Fruit fly (Drosophila melanogaster) whole organism, embryonic: ENCODE results near the gene Lim3.

Source experiments
- Atf6 ChIP-seq: fragments of 200-800 bp; sonication (Bioruptor generic); IDR thresholded peaks from 2 replicates; pipeline ENCODE4 v1.3.6; 2022; ENCODE audit warnings: missing biosample characterization, missing genetic modification characterization
- BtbVII ChIP-seq: fragments of 200-800 bp; sonication (Bioruptor generic); optimal IDR thresholded peaks from 3 replicates; lab custom pipeline; 2017; ENCODE audit warnings: missing biosample characterization, mild to moderate bottlenecking, missing genetic modification characterization
- Bteb2 ChIP-seq: fragments of 200-800 bp; sonication (Bioruptor generic); optimal IDR thresholded peaks from 2 replicates; lab custom pipeline; 2016; ENCODE audit warnings: missing biosample characterization, missing genetic modification characterization
- CG1024 ChIP-seq: fragments of 200-800 bp; sonication (Bioruptor generic); IDR thresholded peaks from 2 replicates; pipeline ENCODE4 v1.3.6; 2022; ENCODE audit warnings: missing biosample characterization, missing genetic modification characterization
- CG11093 ChIP-seq: fragments of 200-800 bp; sonication (Bioruptor generic); IDR thresholded peaks from 3 replicates; pipeline ENCODE4 v1.3.6; 2022; ENCODE audit warnings: missing biosample characterization, missing genetic modification characterization
- CG1233 ChIP-seq: fragments of 200-800 bp; sonication (Bioruptor generic); optimal IDR thresholded peaks from 4 replicates; lab custom pipeline; 2018; ENCODE audit warnings: missing biosample characterization, mild to moderate bottlenecking, missing genetic modification characterization
- CG12942 ChIP-seq: fragments of 200-800 bp; sonication (Bioruptor generic); optimal IDR thresholded peaks from 3 replicates; lab custom pipeline; 2016; ENCODE audit warnings: missing biosample characterization, missing genetic modification characterization
- CG13287 ChIP-seq: fragments of 200-800 bp; sonication (Bioruptor generic); IDR thresholded peaks from 2 replicates; pipeline ENCODE4 v1.3.6; 2022; ENCODE audit warnings: missing biosample characterization, missing genetic modification characterization; ENCODE audit not compliant: partially characterized antibody
- CG13775 ChIP-seq: fragments of 200-800 bp; sonication (Bioruptor generic); optimal IDR thresholded peaks from 3 replicates; lab custom pipeline; 2017; ENCODE audit warnings: missing biosample characterization, mild to moderate bottlenecking, missing genetic modification characterization
- CG14860 ChIP-seq: fragments of 200-800 bp; sonication (Bioruptor generic); IDR thresholded peaks from 3 replicates; pipeline ENCODE4 v1.3.6; 2022; ENCODE audit warnings: missing biosample characterization, missing genetic modification characterization; ENCODE audit not compliant: partially characterized antibody
- CG15073 ChIP-seq: fragments of 200-800 bp; sonication (Bioruptor generic); optimal IDR thresholded peaks from 2 replicates; lab custom pipeline; 2016; ENCODE audit warnings: missing biosample characterization, missing genetic modification characterization
- CG16779 ChIP-seq: fragments of 200-800 bp; sonication (Bioruptor generic); IDR thresholded peaks from 2 replicates; pipeline ENCODE4 v1.3.6; 2022; ENCODE audit warnings: missing biosample characterization, missing genetic modification characterization
- CG2199 ChIP-seq: fragments of 200-800 bp; sonication (Bioruptor generic); IDR thresholded peaks from 3 replicates; pipeline ENCODE4 v1.3.6; 2022; ENCODE audit warnings: missing biosample characterization, missing genetic modification characterization
- CG2712 ChIP-seq: fragments of 200-800 bp; optimal IDR thresholded peaks from 3 replicates; lab custom pipeline; 2019; ENCODE audit warnings: missing biosample characterization, mild to moderate bottlenecking, missing genetic modification characterization, moderate library complexity
- CG3163 ChIP-seq: fragments of 200-800 bp; sonication (Bioruptor generic); optimal IDR thresholded peaks from 3 replicates; lab custom pipeline; 2016; ENCODE audit warnings: missing biosample characterization, missing genetic modification characterization
- CG32532 ChIP-seq: fragments of 200-800 bp; sonication (Bioruptor generic); IDR thresholded peaks from 2 replicates; pipeline ENCODE4 v1.3.6; 2022; ENCODE audit warnings: missing biosample characterization, missing genetic modification characterization
- CG33557 ChIP-seq: fragments of 200-800 bp; sonication (Bioruptor generic); optimal IDR thresholded peaks from 2 replicates; lab custom pipeline; 2019; ENCODE audit warnings: missing biosample characterization, mild to moderate bottlenecking, missing genetic modification characterization, moderate library complexity
- CG4617 ChIP-seq: fragments of 200-800 bp; sonication (Bioruptor generic); optimal IDR thresholded peaks from 3 replicates; lab custom pipeline; 2016; ENCODE audit warnings: missing biosample characterization, missing genetic modification characterization, borderline replicate concordance
- CG5180 ChIP-seq: fragments of 200-800 bp; sonication (Bioruptor generic); optimal IDR thresholded peaks from 3 replicates; lab custom pipeline; 2017; ENCODE audit warnings: missing biosample characterization, missing genetic modification characterization, mild to moderate bottlenecking, moderate library complexity, missing genetic modification reagents
- CG7786 ChIP-seq: fragments of 200-800 bp; sonication (Bioruptor generic); optimal IDR thresholded peaks from 2 replicates; lab custom pipeline; 2016; ENCODE audit warnings: missing biosample characterization, missing genetic modification characterization
- CG8765 ChIP-seq: fragments of 200-800 bp; sonication (Bioruptor generic); IDR thresholded peaks from 2 replicates; pipeline ENCODE4 v1.3.6; 2022; ENCODE audit warnings: missing biosample characterization, missing genetic modification characterization
- Camta ChIP-seq: fragments of 200-800 bp; sonication (Bioruptor generic); optimal IDR thresholded peaks from 2 replicates; lab custom pipeline; 2016; ENCODE audit warnings: missing biosample characterization, missing genetic modification characterization
- Dfd ChIP-seq, 2 experiments: fragments of >200 bp; optimal IDR thresholded peaks; 2 replicates each; lab custom pipeline; 2017; ENCODE audit warnings: missing biosample characterization in 2 of 2, missing genetic modification characterization in 2 of 2
- E2f2 ChIP-seq: fragments of 200-800 bp; sonication (Bioruptor generic); IDR thresholded peaks from 2 replicates; pipeline ENCODE4 v1.3.6; 2022; ENCODE audit warnings: missing biosample characterization, missing genetic modification characterization
- Ets65A ChIP-seq: fragments of 200-800 bp; sonication (Bioruptor generic); peaks from one replicate; lab custom pipeline; 2016; ENCODE audit warnings: missing biosample characterization, missing genetic modification characterization
- H2.0 ChIP-seq: fragments of 200-800 bp; sonication (Bioruptor generic); IDR thresholded peaks from 2 replicates; pipeline ENCODE4 v1.3.6; 2022; ENCODE audit warnings: missing biosample characterization, missing genetic modification characterization
- HLH54F ChIP-seq: fragments of 200-800 bp; sonication (Bioruptor generic); optimal IDR thresholded peaks from 3 replicates; lab custom pipeline; 2016; ENCODE audit warnings: missing biosample characterization, missing genetic modification characterization
- HLHmδ ChIP-seq: fragments of 200-800 bp; sonication (Bioruptor generic); optimal IDR thresholded peaks from 2 replicates; lab custom pipeline; 2018; ENCODE audit warnings: missing biosample characterization, mild to moderate bottlenecking, missing genetic modification characterization, moderate library complexity
- Hand ChIP-seq: fragments of 200-800 bp; sonication (Bioruptor generic); optimal IDR thresholded peaks from 2 replicates; lab custom pipeline; 2017; ENCODE audit warnings: mild to moderate bottlenecking, missing biosample characterization, missing genetic modification reagents, missing genetic modification characterization
- Hr78 ChIP-seq, 2 experiments: fragments of 200-800 bp in 1 of 2; fragments of >200 bp in 1 of 2; sonication (Bioruptor generic) in 1 of 2; optimal IDR thresholded peaks; 2 replicates each; lab custom pipeline; 2017 to 2019; ENCODE audit warnings: missing biosample characterization in 2 of 2, missing genetic modification characterization in 2 of 2, mild to moderate bottlenecking in 1 of 2, moderate library complexity in 1 of 2
- NFAT ChIP-seq: fragments of 200-800 bp; sonication (Bioruptor generic); IDR thresholded peaks from 2 replicates; pipeline ENCODE4 v1.3.6; 2022; ENCODE audit warnings: missing biosample characterization, missing genetic modification characterization
- Oaz ChIP-seq: fragments of 200-800 bp; sonication (Bioruptor generic); IDR thresholded peaks from 2 replicates; pipeline ENCODE4 v1.3.6; 2022; ENCODE audit warnings: missing biosample characterization, missing genetic modification characterization
- PHDP ChIP-seq: fragments of 200-800 bp; sonication (Bioruptor generic); optimal IDR thresholded peaks from 3 replicates; lab custom pipeline; 2018; ENCODE audit warnings: missing biosample characterization, mild to moderate bottlenecking, missing genetic modification characterization, moderate library complexity
- al ChIP-seq: fragments of 200-800 bp; sonication (Bioruptor generic); IDR thresholded peaks from 2 replicates; pipeline ENCODE4 v1.3.6; 2022; ENCODE audit warnings: missing biosample characterization, missing genetic modification characterization
- ara ChIP-seq: fragments of 200-800 bp; sonication (Bioruptor generic); IDR thresholded peaks from 2 replicates; pipeline ENCODE4 v1.3.6; 2022; ENCODE audit warnings: missing biosample characterization, missing genetic modification characterization
- br ChIP-seq: fragments of >200 bp; optimal IDR thresholded peaks from 2 replicates; lab custom pipeline; 2017
- cwo ChIP-seq: fragments of 200-800 bp; sonication (Bioruptor generic); optimal IDR thresholded peaks from 3 replicates; lab custom pipeline; 2017; ENCODE audit warnings: missing biosample characterization, missing genetic modification characterization, mild to moderate bottlenecking, moderate library complexity, missing genetic modification reagents
- dati ChIP-seq: fragments of 200-800 bp; sonication (Bioruptor generic); IDR thresholded peaks from 2 replicates; pipeline ENCODE4 v1.3.6; 2022; ENCODE audit warnings: missing biosample characterization, missing genetic modification characterization
- fu2 ChIP-seq: fragments of 200-800 bp; sonication (Bioruptor generic); optimal IDR thresholded peaks from 2 replicates; lab custom pipeline; 2016; ENCODE audit warnings: missing biosample characterization, missing genetic modification characterization
- inv ChIP-seq: fragments of 200-800 bp; sonication (Bioruptor generic); IDR thresholded peaks from 2 replicates; pipeline ENCODE4 v1.3.6; 2022; ENCODE audit warnings: missing biosample characterization, missing genetic modification characterization; ENCODE audit not compliant: partially characterized antibody
- lola ChIP-seq, 3 experiments: fragments of >200 bp in 2 of 3; fragments of 200-800 bp in 1 of 3; sonication (Bioruptor generic) in 1 of 3; optimal IDR thresholded peaks; 2 replicates each; lab custom pipeline; 2017 to 2019; ENCODE audit warnings: missing biosample characterization in 3 of 3, missing genetic modification characterization in 3 of 3, mild to moderate bottlenecking in 1 of 3, moderate library complexity in 1 of 3
- nom ChIP-seq: fragments of 200-800 bp; sonication (Bioruptor generic); optimal IDR thresholded peaks from 2 replicates; lab custom pipeline; 2017; ENCODE audit warnings: missing biosample characterization, missing genetic modification characterization, mild to moderate bottlenecking, moderate library complexity, missing genetic modification reagents
- pho ChIP-seq: fragments of 200-800 bp; sonication (Bioruptor generic); optimal IDR thresholded peaks from 2 replicates; lab custom pipeline; 2016; ENCODE audit warnings: missing biosample characterization, missing genetic modification characterization
- repo ChIP-seq: fragments of 200-800 bp; sonication (Bioruptor generic); optimal IDR thresholded peaks from 2 replicates; lab custom pipeline; 2016; ENCODE audit warnings: missing biosample characterization, missing genetic modification characterization
- run ChIP-seq: fragments of 200-800 bp; sonication (Bioruptor generic); optimal IDR thresholded peaks from 3 replicates; lab custom pipeline; 2018; ENCODE audit warnings: missing biosample characterization, mild to moderate bottlenecking, missing genetic modification characterization
- schlank ChIP-seq: fragments of 200-800 bp; sonication (Bioruptor generic); optimal IDR thresholded peaks from 2 replicates; lab custom pipeline; 2018; ENCODE audit warnings: missing biosample characterization, mild to moderate bottlenecking, missing genetic modification characterization
- shn ChIP-seq: fragments of 200-800 bp; sonication (Bioruptor generic); optimal IDR thresholded peaks from 3 replicates; lab custom pipeline; 2016; ENCODE audit warnings: missing biosample characterization, missing genetic modification characterization
- sim ChIP-seq: fragments of 200-800 bp; sonication (Bioruptor generic); IDR thresholded peaks from 2 replicates; pipeline ENCODE4 v1.3.6; 2022; ENCODE audit warnings: missing biosample characterization, missing genetic modification characterization
- sr ChIP-seq: fragments of 200-800 bp; sonication (Bioruptor generic); IDR thresholded peaks from 3 replicates; pipeline ENCODE4 v1.3.6; 2022; ENCODE audit warnings: missing biosample characterization, missing genetic modification characterization
- sug ChIP-seq: fragments of 200-800 bp; optimal IDR thresholded peaks from 2 replicates; lab custom pipeline; 2019; ENCODE audit warnings: missing biosample characterization, mild to moderate bottlenecking, missing genetic modification characterization, moderate library complexity
- tap ChIP-seq: fragments of 200-800 bp; optimal IDR thresholded peaks from 3 replicates; lab custom pipeline; 2019; ENCODE audit warnings: missing biosample characterization, mild to moderate bottlenecking, missing genetic modification characterization, moderate library complexity
- unpg ChIP-seq: fragments of 200-800 bp; sonication (Bioruptor generic); optimal IDR thresholded peaks from 3 replicates; lab custom pipeline; 2018; ENCODE audit warnings: missing biosample characterization, mild to moderate bottlenecking, missing genetic modification characterization, moderate library complexity
- zf30C ChIP-seq: fragments of 200-800 bp; sonication (Bioruptor generic); optimal IDR thresholded peaks from 3 replicates; lab custom pipeline; 2018; ENCODE audit warnings: missing biosample characterization, mild to moderate bottlenecking, missing genetic modification characterization

Gene Lim3

dm6 chr2L:19033288-19033687 lies 74.9 kb downstream of the Lim3 start, which contains the start of gene hook (continued):
- TF ChIP-seq fu2 (GFP tag; lab: Kevin White, UChicago) (no peak), CG14860 (peak; percentile 63), BtbVII (no peak), inv (GFP tag; lab: Robert Waterston, UW) (peak; percentile 67), tap (tag; lab: Kevin White, UChicago) (no peak), al (GFP tag; lab: Robert Waterston, UW) (no peak), run (no peak), CG13775 (no peak), CG2712 (tag; lab: Kevin White, UChicago) (peak; percentile 24), NFAT (no peak), sug (tag; lab: Kevin White, UChicago) (no peak), lola (GFP tag; optimal IDR thresholded peaks at IDR 0.05; lab: Kevin White, UChicago) (no peak), Camta (GFP tag; lab: Kevin White, UChicago) (no peak), zf30C (GFP tag; lab: Kevin White, UChicago) (no peak), Dfd (GFP tag; optimal IDR thresholded peaks at IDR 0.05; lab: Kevin White, UChicago) (no peak), schlank (tag; lab: Kevin White, UChicago) (no peak), shn (GFP tag; lab: Kevin White, UChicago) (no peak), CG1024 (GFP tag; lab: Robert Waterston, UW) (no peak), CG7786 (GFP tag; lab: Kevin White, UChicago) (no peak), nom (GFP tag; lab: Kevin White, UChicago) (no peak), Oaz (no peak), dati (no peak), br (lab: Kevin White, UChicago) (no peak), HLHmδ (no peak), sr (GFP tag; lab: Robert Waterston, UW) (no peak), CG13287 (GFP tag; lab: Robert Waterston, UW) (peak; percentile 81), CG4617 (GFP tag; lab: Kevin White, UChicago) (peak; percentile 22), CG3163 (GFP tag; lab: Kevin White, UChicago) (no peak), H2.0 (GFP tag; lab: Robert Waterston, UW) (no peak), Ets65A (GFP tag; lab: Kevin White, UChicago) (no peak), ara (no peak), cwo (GFP tag; lab: Kevin White, UChicago) (no peak), E2f2 (no peak), CG33557 (GFP tag; lab: Kevin White, UChicago) (no peak), HLH54F (GFP tag; lab: Kevin White, UChicago) (no peak), pho (GFP tag; lab: Kevin White, UChicago) (no peak), CG2199 (no peak), Hr78 (GFP tag; optimal IDR thresholded peaks at IDR 0.05; lab: Kevin White, UChicago) (no peak), CG15073 (no peak), Hand (GFP tag; lab: Kevin White, UChicago) (no peak), CG8765 (GFP tag; lab: Robert Waterston, UW) (no peak), CG5180 (GFP tag; lab: Kevin White, UChicago) (no peak), CG12942 (GFP tag; lab: Kevin White, UChicago) (no peak), sim (GFP tag; lab: Robert Waterston, UW) (no peak), CG1233 (GFP tag; lab: Kevin White, UChicago) (no peak), unpg (GFP tag; lab: Kevin White, UChicago) (no peak), CG32532 (no peak), CG16779 (GFP tag; lab: Robert Waterston, UW) (no peak), Bteb2 (GFP tag; lab: Kevin White, UChicago) (no peak), repo (GFP tag; lab: Kevin White, UChicago) (no peak), Atf6 (GFP tag; lab: Robert Waterston, UW) (no peak), PHDP (tag; lab: Kevin White, UChicago) (no peak), CG11093 (GFP tag; lab: Robert Waterston, UW) (no peak)
